Fruit fly (Drosophila melanogaster): ENCODE measurements around the gene CG11151.
A peak's percentile ranks its signal among the peaks of the same experiment; 100 is the strongest.

Gene CG11151

dm6 chrX:13739411-13739888 lies at the start of gene CG11151 (continued):
- TF ChIP-seq vnd (GFP tag; IDR thresholded peaks at IDR 0.05; ENCODE audit: partially characterized antibody) (peak; percentile 67), zfh2 (GFP tag; optimal IDR thresholded peaks at IDR 0.05) (peak; percentile 96), CG17359 (tag; optimal IDR thresholded peaks at IDR 0.05) (peak; percentile 98), zen (tag; optimal IDR thresholded peaks at IDR 0.05) (peak; percentile 96), ems (GFP tag; optimal IDR thresholded peaks at IDR 0.05) (peak; percentile 95), Hsf (GFP tag; optimal IDR thresholded peaks at IDR 0.05) (peak; percentile 97), CG13296 (GFP tag; optimal IDR thresholded peaks at IDR 0.05) (peak; percentile 96), CG17385 (GFP tag; optimal IDR thresholded peaks at IDR 0.05) (peak; percentile 95), tgo (GFP tag; IDR thresholded peaks at IDR 0.05) (peak; percentile 96), nerfin-2 (GFP tag; IDR thresholded peaks at IDR 0.05; ENCODE audit: partially characterized antibody) (peak; percentile 81), sna (GFP tag; IDR thresholded peaks at IDR 0.05; ENCODE audit: partially characterized antibody) (peak; percentile 49; the same call in 1 of the 2 replicates), pros (GFP tag; optimal IDR thresholded peaks at IDR 0.05) (peak; percentile 65), tio (GFP tag; optimal IDR thresholded peaks at IDR 0.05) (peak; percentile 95), phol (tag; optimal IDR thresholded peaks at IDR 0.05) (peak; percentile 95), Asciz (GFP tag; optimal IDR thresholded peaks at IDR 0.05) (peak; percentile 96), TFAM (GFP tag; optimal IDR thresholded peaks at IDR 0.05) (peak; percentile 81), stwl (tag; optimal IDR thresholded peaks at IDR 0.05) (peak; percentile 64), exex (tag; optimal IDR thresholded peaks at IDR 0.05) (peak; percentile 86), CG10462 (GFP tag; optimal IDR thresholded peaks at IDR 0.05) (peak; percentile 92), row (GFP tag; IDR thresholded peaks at IDR 0.05) (peak; percentile 98), Rfx (GFP tag; IDR thresholded peaks at IDR 0.05) (peak; percentile 96), PHDP (tag; optimal IDR thresholded peaks at IDR 0.05) (peak; percentile 98), cwo (GFP tag; optimal IDR thresholded peaks at IDR 0.05) (peak; percentile 94), bcd (GFP tag; optimal IDR thresholded peaks at IDR 0.05) (peak; percentile 96), chinmo (GFP tag; IDR thresholded peaks at IDR 0.05; ENCODE audit: partially characterized antibody) (0 out of 4 replicates have a peak, but pooled peaks have one; percentile 79), lilli (GFP tag; optimal IDR thresholded peaks at IDR 0.05) (peak; percentile 98), crp (GFP tag; optimal IDR thresholded peaks at IDR 0.05) (peak; percentile 13 to 85), grau (tag; optimal IDR thresholded peaks at IDR 0.05) (peak; percentile 96), BtbVII (GFP tag; optimal IDR thresholded peaks at IDR 0.05) (peak; percentile 97), dati (GFP tag; IDR thresholded peaks at IDR 0.05) (peak; percentile 86), HmgZ (tag; optimal IDR thresholded peaks at IDR 0.05) (peak; percentile 97), CG12299 (tag; optimal IDR thresholded peaks at IDR 0.05) (peak; percentile 96), CG31441 (GFP tag; IDR thresholded peaks at IDR 0.05) (peak; percentile 95), btn (GFP tag; optimal IDR thresholded peaks at IDR 0.05) (peak; percentile 95), tll (GFP tag; optimal IDR thresholded peaks at IDR 0.05) (peak; percentile 66 to 88), CG1529 (GFP tag; optimal IDR thresholded peaks at IDR 0.05) (peak; percentile 95), Bgb (GFP tag; IDR thresholded peaks at IDR 0.05; ENCODE audit: partially characterized antibody) (peak; percentile 68), CG11398 (GFP tag; optimal IDR thresholded peaks at IDR 0.05) (peak; percentile 97), CG18476 (GFP tag; optimal IDR thresholded peaks at IDR 0.05) (peak; percentile 95), GATAe (GFP tag; conservative IDR thresholded peaks at IDR 0.05) (peak; percentile 76), pfk (GFP tag; optimal IDR thresholded peaks at IDR 0.05) (peak; percentile 63), HLH4C (GFP tag; IDR thresholded peaks at IDR 0.05; ENCODE audit: partially characterized antibody) (peak; percentile 61; the same call in 2 of the 3 replicates), corto (GFP tag; optimal IDR thresholded peaks at IDR 0.05) (peak; percentile 86), HLH3B (GFP tag; IDR thresholded peaks at IDR 0.05) (peak; percentile 95), wdn (GFP tag; IDR thresholded peaks at IDR 0.05) (peak; percentile 94), sim (GFP tag; IDR thresholded peaks at IDR 0.05) (peak; percentile 93), Fer1 (GFP tag; optimal IDR thresholded peaks at IDR 0.05) (peak; percentile 98), luna (GFP tag; optimal IDR thresholded peaks at IDR 0.05) (peak; percentile 91), ase (GFP tag; IDR thresholded peaks at IDR 0.05) (peak; percentile 95)
